Fruit fly (Drosophila melanogaster): ENCODE data around the gene Ugt303B2.

DNA sequence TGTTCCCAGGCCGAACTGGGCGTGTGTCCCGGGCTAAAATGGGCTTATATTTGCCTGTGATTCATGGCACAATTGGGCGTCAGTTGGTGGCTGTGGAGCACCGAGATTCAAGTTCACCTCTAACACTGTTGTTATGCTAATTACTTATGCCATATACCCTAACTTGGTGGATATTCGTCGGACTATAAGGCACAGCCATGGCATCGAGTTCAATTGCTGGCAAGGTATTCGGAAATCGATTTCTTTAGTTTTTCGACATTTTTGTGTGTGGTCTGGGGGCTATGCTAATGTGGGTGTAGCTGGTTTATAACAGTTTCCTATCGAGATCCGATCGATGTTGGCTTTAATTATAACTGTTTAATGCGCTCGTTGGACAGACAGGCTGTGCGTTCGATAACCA lies 12.6 kb downstream of the Ugt303B2 start:
- TF ChIP-seq EcR (GFP tag; optimal IDR thresholded peaks at IDR 0.05) (no peak), Pif1A (GFP tag; optimal IDR thresholded peaks at IDR 0.05) (no peak), CG4496 (GFP tag; IDR thresholded peaks at IDR 0.05) (no peak), CG34367 (tag; optimal IDR thresholded peaks at IDR 0.05) (no peak), fd96Ca (GFP tag; IDR thresholded peaks at IDR 0.05) (no peak), gl (tag; optimal IDR thresholded peaks at IDR 0.05) (no peak), CG10348 (GFP tag; IDR thresholded peaks at IDR 0.05) (no peak), Snoo (tag; optimal IDR thresholded peaks at IDR 0.05) (no peak), CG13204 (GFP tag; optimal IDR thresholded peaks at IDR 0.05) (no peak), Ets98B (GFP tag; IDR thresholded peaks at IDR 0.05) (no peak), CG9948 (tag; optimal IDR thresholded peaks at IDR 0.05) (no peak)
